Worm (Caenorhabditis elegans) whole organism, L4/young adult: ENCODE data around the gene ipla-6.

Experiments used
- dao-5 ChIP-seq: sonication (generic microtip); optimal IDR thresholded peaks from 2 replicates; lab custom pipeline; 2016; ENCODE audit warnings: missing genotype, missing genetic modification characterization, moderate library complexity, missing compliant biosample characterization
- him-1 ChIP-seq: sonication (generic microtip); optimal IDR thresholded peaks from 2 replicates; lab custom pipeline; 2016; ENCODE audit warnings: missing genotype, missing genetic modification reagents, missing genetic modification characterization, missing compliant biosample characterization

DNA sequence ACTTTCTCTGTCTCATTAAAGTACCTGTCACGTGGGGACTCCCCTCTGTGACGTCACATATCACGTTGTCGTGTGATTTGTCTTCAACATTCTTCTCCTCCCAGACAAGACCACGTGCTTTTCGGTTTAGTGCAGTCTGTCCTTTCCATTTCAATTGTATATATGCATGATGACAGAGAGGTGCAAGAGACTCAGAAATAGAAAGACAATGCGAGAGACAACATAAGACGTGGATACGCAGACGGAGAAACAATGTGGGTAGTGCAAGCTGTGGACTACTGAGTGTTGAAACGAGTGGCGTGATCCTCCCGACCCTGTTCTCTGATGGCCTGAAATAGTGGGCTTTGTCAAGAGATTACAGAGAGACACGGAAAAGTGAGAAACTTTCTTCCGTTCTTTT, 705 bp upstream of the ipla-6 start:
- TF ChIP-seq dao-5 (tag; lab: Kevin White, UChicago), result no peak
- peak; percentile 81 for TF ChIP-seq him-1
